Fruit fly (Drosophila melanogaster) whole organism, embryonic: ENCODE results near the gene CG11089.
A peak's percentile ranks its signal among the peaks of the same experiment; 100 is the strongest.

Experiments
- Ada2b ChIP-seq: fragments of 200-800 bp; sonication (Bioruptor generic); IDR thresholded peaks from 2 replicates; pipeline ENCODE4 v1.3.6; 2022; ENCODE audit warnings: missing biosample characterization, missing genetic modification characterization
- Bgb ChIP-seq: fragments of 200-800 bp; sonication (Bioruptor generic); IDR thresholded peaks from 2 replicates; pipeline ENCODE4 v1.3.6; 2022; ENCODE audit warnings: missing biosample characterization, missing genetic modification characterization; ENCODE audit not compliant: partially characterized antibody
- CG10267 ChIP-seq: fragments of 200-800 bp; sonication (Bioruptor generic); optimal IDR thresholded peaks from 2 replicates; lab custom pipeline; 2018; ENCODE audit warnings: missing biosample characterization, mild to moderate bottlenecking, missing genetic modification characterization, moderate library complexity
- CG10462 ChIP-seq: fragments of 200-800 bp; sonication (Bioruptor generic); optimal IDR thresholded peaks from 2 replicates; lab custom pipeline; 2016; ENCODE audit warnings: missing biosample characterization, missing genetic modification characterization
- CG11456 ChIP-seq: fragments of 200-800 bp; sonication (Bioruptor generic); IDR thresholded peaks from 3 replicates; pipeline ENCODE4 v1.3.6; 2022; ENCODE audit warnings: missing biosample characterization, missing genetic modification characterization
- CG12659 ChIP-seq: fragments of 200-800 bp; sonication (Bioruptor generic); optimal IDR thresholded peaks from 3 replicates; lab custom pipeline; 2017; ENCODE audit warnings: mild to moderate bottlenecking, missing biosample characterization, missing genetic modification reagents, missing genetic modification characterization
- CG14014 ChIP-seq: fragments of 200-800 bp; sonication (Bioruptor generic); IDR thresholded peaks from 2 replicates; pipeline ENCODE4 v1.3.6; 2022; ENCODE audit warnings: missing biosample characterization, missing genetic modification characterization
- CG15479 ChIP-seq: fragments of 200-800 bp; sonication (Bioruptor generic); optimal IDR thresholded peaks from 3 replicates; lab custom pipeline; 2019; ENCODE audit warnings: missing biosample characterization, mild to moderate bottlenecking, missing genetic modification characterization, moderate library complexity
- CG18476 ChIP-seq: fragments of 200-800 bp; sonication (Bioruptor generic); optimal IDR thresholded peaks from 2 replicates; lab custom pipeline; 2016; ENCODE audit warnings: missing biosample characterization, mild to moderate bottlenecking, missing genetic modification characterization
- CG2116 ChIP-seq: fragments of 200-800 bp; sonication (Bioruptor generic); optimal IDR thresholded peaks from 3 replicates; lab custom pipeline; 2018; ENCODE audit warnings: missing biosample characterization, mild to moderate bottlenecking, missing genetic modification characterization
- CG2129 ChIP-seq: fragments of 200-800 bp; sonication (Bioruptor generic); IDR thresholded peaks from 2 replicates; pipeline ENCODE4 v1.3.6; 2022; ENCODE audit warnings: missing biosample characterization, missing genetic modification characterization; ENCODE audit not compliant: partially characterized antibody
- CG32772 ChIP-seq: fragments of 200-800 bp; sonication (Bioruptor generic); IDR thresholded peaks from 2 replicates; pipeline ENCODE4 v1.3.6; 2022; ENCODE audit warnings: missing biosample characterization, missing genetic modification characterization
- CG34376 ChIP-seq: fragments of 200-800 bp; sonication (Bioruptor generic); optimal IDR thresholded peaks from 2 replicates; lab custom pipeline; 2018; ENCODE audit warnings: missing biosample characterization, mild to moderate bottlenecking, missing genetic modification characterization
- CG3847 ChIP-seq: fragments of 200-800 bp; sonication (Bioruptor generic); IDR thresholded peaks from 2 replicates; pipeline ENCODE4 v1.3.6; 2022; ENCODE audit warnings: missing biosample characterization, missing genetic modification characterization
- CG3995 ChIP-seq: fragments of 200-800 bp; sonication (Bioruptor generic); optimal IDR thresholded peaks from 3 replicates; lab custom pipeline; 2016; ENCODE audit warnings: missing biosample characterization, missing genetic modification characterization
- CG4424 ChIP-seq: fragments of 200-800 bp; sonication (Bioruptor generic); optimal IDR thresholded peaks from 3 replicates; lab custom pipeline; 2016; ENCODE audit warnings: missing biosample characterization, missing genetic modification characterization
- CG6254 ChIP-seq: fragments of 200-800 bp; sonication (Bioruptor generic); optimal IDR thresholded peaks from 3 replicates; lab custom pipeline; 2017; ENCODE audit warnings: mild to moderate bottlenecking, missing biosample characterization, missing genetic modification reagents, missing genetic modification characterization
- CG8281 ChIP-seq: fragments of 200-800 bp; sonication (Bioruptor generic); optimal IDR thresholded peaks from 2 replicates; lab custom pipeline; 2018; ENCODE audit warnings: missing biosample characterization, mild to moderate bottlenecking, missing genetic modification characterization, moderate library complexity
- CG8924 ChIP-seq: fragments of 200-800 bp; optimal IDR thresholded peaks from 3 replicates; lab custom pipeline; 2019; ENCODE audit warnings: missing biosample characterization, mild to moderate bottlenecking, missing genetic modification characterization, moderate library complexity
- CkIIα-i1 ChIP-seq: fragments of 200-800 bp; sonication (Bioruptor generic); IDR thresholded peaks from 2 replicates; pipeline ENCODE4 v1.3.6; 2022; ENCODE audit warnings: missing biosample characterization, missing genetic modification characterization
- E2f1 ChIP-seq: fragments of 200-800 bp; sonication (Bioruptor generic); IDR thresholded peaks from 2 replicates; pipeline ENCODE4 v1.3.6; 2022; ENCODE audit warnings: missing biosample characterization, missing genetic modification characterization
- H2.0 ChIP-seq: fragments of 200-800 bp; sonication (Bioruptor generic); IDR thresholded peaks from 2 replicates; pipeline ENCODE4 v1.3.6; 2022; ENCODE audit warnings: missing biosample characterization, missing genetic modification characterization
- Hr3 ChIP-seq: fragments of 200-800 bp; sonication (Bioruptor generic); optimal IDR thresholded peaks from 3 replicates; lab custom pipeline; 2016; ENCODE audit warnings: missing biosample characterization, missing genetic modification characterization
- NFAT ChIP-seq: fragments of 200-800 bp; sonication (Bioruptor generic); IDR thresholded peaks from 2 replicates; pipeline ENCODE4 v1.3.6; 2022; ENCODE audit warnings: missing biosample characterization, missing genetic modification characterization
- Nf-YC ChIP-seq: fragments of 200-800 bp; optimal IDR thresholded peaks from 3 replicates; lab custom pipeline; 2019; ENCODE audit warnings: missing biosample characterization, mild to moderate bottlenecking, missing genetic modification characterization, moderate library complexity
- Pdp1 ChIP-seq, 2 experiments: fragments of 200-800 bp; sonication (Bioruptor generic); optimal IDR thresholded peaks; 3 replicates each; lab custom pipeline; 2016; ENCODE audit warnings: missing biosample characterization in 2 of 2, missing genetic modification characterization in 2 of 2, mild to moderate bottlenecking in 1 of 2, moderate library complexity in 1 of 2
- Rx ChIP-seq: fragments of 200-800 bp; sonication (Bioruptor generic); IDR thresholded peaks from 2 replicates; pipeline ENCODE4 v1.3.6; 2022; ENCODE audit warnings: missing biosample characterization, missing genetic modification characterization
- Sox100B ChIP-seq: fragments of 200-800 bp; sonication (Bioruptor generic); optimal IDR thresholded peaks from 3 replicates; lab custom pipeline; 2018; ENCODE audit warnings: missing biosample characterization, mild to moderate bottlenecking, missing genetic modification characterization
- ara ChIP-seq: fragments of 200-800 bp; sonication (Bioruptor generic); IDR thresholded peaks from 2 replicates; pipeline ENCODE4 v1.3.6; 2022; ENCODE audit warnings: missing biosample characterization, missing genetic modification characterization
- bcd ChIP-seq: fragments of 200-800 bp; sonication (Bioruptor generic); optimal IDR thresholded peaks from 2 replicates; lab custom pipeline; 2017; ENCODE audit warnings: missing biosample characterization, mild to moderate bottlenecking, missing genetic modification characterization
- bsh ChIP-seq, 2 experiments: fragments of 200-800 bp; sonication (Bioruptor generic); optimal IDR thresholded peaks; 2 replicates each; lab custom pipeline; 2017 to 2018; ENCODE audit warnings: mild to moderate bottlenecking in 2 of 2, missing biosample characterization in 2 of 2, missing genetic modification characterization in 2 of 2, moderate library complexity in 1 of 2
- croc ChIP-seq: fragments of 200-800 bp; sonication (Bioruptor generic); conservative IDR thresholded peaks from 3 replicates; pipeline ENCODE4 v1.3.6; 2022; ENCODE audit warnings: missing biosample characterization, missing genetic modification characterization
- dimm ChIP-seq: fragments of 200-800 bp; sonication (Bioruptor generic); IDR thresholded peaks from 2 replicates; pipeline ENCODE4 v1.3.6; 2022; ENCODE audit warnings: missing biosample characterization, missing genetic modification characterization
- dysf ChIP-seq: fragments of 200-800 bp; sonication (Bioruptor generic); IDR thresholded peaks from 3 replicates; pipeline ENCODE4 v1.3.6; 2022; ENCODE audit warnings: missing biosample characterization, missing genetic modification characterization
- grn ChIP-seq: fragments of 200-800 bp; sonication (Bioruptor generic); optimal IDR thresholded peaks from 3 replicates; lab custom pipeline; 2017; ENCODE audit warnings: missing biosample characterization, missing genetic modification characterization
- hkb ChIP-seq, 2 experiments: fragments of 200-800 bp in 1 of 2; fragments of >200 bp in 1 of 2; sonication (Bioruptor generic) in 1 of 2; IDR thresholded peaks in 1 of 2; optimal IDR thresholded peaks in 1 of 2; 2 replicates each; pipeline versions ENCODE4 v1.3.6 to Lab custom; 2017 to 2022; ENCODE audit warnings: missing biosample characterization in 1 of 2, missing genetic modification characterization in 1 of 2
- mld ChIP-seq: fragments of 200-800 bp; sonication (Bioruptor generic); IDR thresholded peaks from 3 replicates; pipeline ENCODE4 v1.3.6; 2022; ENCODE audit warnings: missing biosample characterization, missing genetic modification characterization; ENCODE audit not compliant: partially characterized antibody
- odd ChIP-seq: fragments of 200-800 bp; sonication (Bioruptor generic); optimal IDR thresholded peaks from 2 replicates; lab custom pipeline; 2017; ENCODE audit warnings: missing biosample characterization, mild to moderate bottlenecking, missing genetic modification characterization
- onecut ChIP-seq: fragments of 200-800 bp; sonication (Bioruptor generic); IDR thresholded peaks from 2 replicates; pipeline ENCODE4 v1.3.6; 2022; ENCODE audit warnings: missing biosample characterization, missing genetic modification characterization
- org-1 ChIP-seq: fragments of 200-800 bp; sonication (Bioruptor generic); optimal IDR thresholded peaks from 2 replicates; lab custom pipeline; 2017; ENCODE audit warnings: missing biosample characterization, missing genetic modification characterization
- slou ChIP-seq: fragments of 200-800 bp; sonication (Bioruptor generic); optimal IDR thresholded peaks from 3 replicates; lab custom pipeline; 2016; ENCODE audit warnings: missing biosample characterization, missing genetic modification characterization
- slp2 ChIP-seq: fragments of 200-800 bp; sonication (Bioruptor generic); optimal IDR thresholded peaks from 2 replicates; lab custom pipeline; 2016; ENCODE audit warnings: missing biosample characterization, missing genetic modification characterization
- sqz ChIP-seq: fragments of 200-800 bp; sonication (Bioruptor generic); optimal IDR thresholded peaks from 3 replicates; lab custom pipeline; 2018; ENCODE audit warnings: missing biosample characterization, mild to moderate bottlenecking, missing genetic modification characterization
- tio ChIP-seq: fragments of 200-800 bp; sonication (Bioruptor generic); optimal IDR thresholded peaks from 2 replicates; lab custom pipeline; 2017; ENCODE audit warnings: missing biosample characterization, missing genetic modification characterization, inconsistent platforms
- tx ChIP-seq: fragments of 200-800 bp; sonication (Bioruptor generic); optimal IDR thresholded peaks from 2 replicates; lab custom pipeline; 2016; ENCODE audit warnings: missing biosample characterization, missing genetic modification characterization
- unpg ChIP-seq: fragments of 200-800 bp; sonication (Bioruptor generic); optimal IDR thresholded peaks from 3 replicates; lab custom pipeline; 2018; ENCODE audit warnings: missing biosample characterization, mild to moderate bottlenecking, missing genetic modification characterization, moderate library complexity
- vvl ChIP-seq: fragments of 200-800 bp; sonication (Bioruptor generic); IDR thresholded peaks from 2 replicates; pipeline ENCODE4 v1.3.6; 2022; ENCODE audit warnings: missing biosample characterization, missing genetic modification characterization
- zen2 ChIP-seq: fragments of 200-800 bp; sonication (Bioruptor generic); IDR thresholded peaks from 3 replicates; pipeline ENCODE4 v1.3.6; 2022; ENCODE audit warnings: missing biosample characterization, missing genetic modification characterization; ENCODE audit not compliant: partially characterized antibody

CG11089 gene

dm6 chr3R:24917814-24918636 lies 41.2 kb downstream of the CG11089 start, which contains the start of the genes PIG-S, sud1 and CG11168 (continued):
- TF ChIP-seq CG11456 (GFP tag; lab: Robert Waterston, UW) (peak; percentile 72), CG2129 (GFP tag; lab: Robert Waterston, UW) (peak; percentile 87), E2f1 (GFP tag; lab: Robert Waterston, UW) (0 out of 2 replicates have a peak, but pooled peaks have one; percentile 30), unpg (GFP tag; lab: Kevin White, UChicago) (peak; percentile 68), dimm (no peak), org-1 (GFP tag; lab: Kevin White, UChicago) (no peak), Hr3 (peak; percentile 84), CG6254 (GFP tag; lab: Kevin White, UChicago) (no peak), CkIIα-i1 (GFP tag; lab: Robert Waterston, UW) (no peak), CG32772 (GFP tag; lab: Robert Waterston, UW) (peak; percentile 55), CG3847 (peak; percentile 76), mld (GFP tag; lab: Robert Waterston, UW) (peak; percentile 69; the same call in 2 of the 3 replicates), CG2116 (peak; percentile 61), CG34376 (GFP tag; lab: Kevin White, UChicago) (peak; percentile 32), grn (GFP tag; lab: Kevin White, UChicago) (no peak), slp2 (GFP tag; lab: Kevin White, UChicago) (no peak), CG8281 (no peak), zen2 (GFP tag; lab: Robert Waterston, UW) (peak; percentile 78; the same call in 2 of the 3 replicates), hkb (optimal IDR thresholded peaks at IDR 0.05; lab: Kevin White, UChicago) (no peak), hkb (GFP tag; IDR thresholded peaks at IDR 0.05; lab: Robert Waterston, UW) (0 out of 2 replicates have a peak, but pooled peaks have one; percentile 11), ara (GFP tag; lab: Robert Waterston, UW) (peak; percentile 8; the same call in 1 of the 2 replicates), slou (GFP tag; lab: Kevin White, UChicago) (peak; percentile 31), vvl (peak; percentile 55), Nf-YC (tag; lab: Kevin White, UChicago) (no peak), Rx (GFP tag; lab: Robert Waterston, UW) (peak; percentile 35), Sox100B (GFP tag; lab: Kevin White, UChicago) (no peak), H2.0 (GFP tag; lab: Robert Waterston, UW) (peak; percentile 68), CG12659 (GFP tag; lab: Kevin White, UChicago) (peak; percentile 65), CG10462 (no peak), CG8924 (tag; lab: Kevin White, UChicago) (peak; percentile 67), CG3995 (peak; percentile 60), bsh (GFP tag; optimal IDR thresholded peaks at IDR 0.05; lab: Kevin White, UChicago) (peak in 1 of 2 experiments; percentile 63), tx (no peak), CG15479 (no peak), CG14014 (GFP tag; lab: Robert Waterston, UW) (peak; percentile 36; the same call in 1 of the 2 replicates), sqz (GFP tag; lab: Kevin White, UChicago) (peak; percentile 79), CG4424 (GFP tag; lab: Kevin White, UChicago) (peak; percentile 53), Pdp1 (GFP tag; optimal IDR thresholded peaks at IDR 0.05; lab: Kevin White, UChicago) (no peak), tio (GFP tag; lab: Kevin White, UChicago) (no peak), croc (GFP tag; lab: Robert Waterston, UW) (peak; percentile 53; the same call in 2 of the 3 replicates), Ada2b (GFP tag; lab: Robert Waterston, UW) (peak; percentile 55; the same call in 1 of the 2 replicates), odd (GFP tag; lab: Kevin White, UChicago) (no peak), Bgb (GFP tag; lab: Robert Waterston, UW) (peak; percentile 87), onecut (GFP tag; lab: Robert Waterston, UW) (no peak), CG10267 (peak; percentile 72), dysf (peak; percentile 75), bcd (peak; percentile 59), CG18476 (peak; percentile 66), NFAT (GFP tag; lab: Robert Waterston, UW) (0 out of 2 replicates have a peak, but pooled peaks have one; percentile 16)
